Fruit fly (Drosophila melanogaster) whole organism, wandering third instar larva: ENCODE data around the gene scny.

ENCODE experiments used
- Abd-B ChIP-seq: fragments of >200 bp; optimal IDR thresholded peaks from 2 replicates; lab custom pipeline; 2017; ENCODE audit warnings: missing biosample characterization, missing genetic modification characterization
- CG32264 ChIP-seq: fragments of 200-800 bp; sonication (Bioruptor generic); optimal IDR thresholded peaks from 2 replicates; lab custom pipeline; 2016; ENCODE audit warnings: missing biosample characterization, missing genetic modification characterization
- CG9705 ChIP-seq: fragments of 200-800 bp; sonication (Bioruptor generic); optimal IDR thresholded peaks from 2 replicates; lab custom pipeline; 2018; ENCODE audit warnings: missing biosample characterization, mild to moderate bottlenecking, missing genetic modification characterization
- CrebA ChIP-seq: fragments of 200-800 bp; sonication (Bioruptor generic); optimal IDR thresholded peaks from 2 replicates; lab custom pipeline; 2016; ENCODE audit warnings: missing biosample characterization, mild to moderate bottlenecking, missing genetic modification characterization, borderline replicate concordance
- Dfd ChIP-seq: fragments of >200 bp; optimal IDR thresholded peaks from 2 replicates; lab custom pipeline; 2017; ENCODE audit warnings: missing biosample characterization, missing genetic modification characterization
- Dif ChIP-seq: fragments of 200-275, 200-300 bp; sonication (Bioruptor generic); optimal IDR thresholded peaks from 2 replicates; lab custom pipeline; 2018; ENCODE audit warnings: missing biosample characterization, missing genetic modification characterization; ENCODE audit not compliant: partially characterized antibody
- GATAd ChIP-seq: sonication (Bioruptor generic); optimal IDR thresholded peaks from 2 replicates; lab custom pipeline; 2016; ENCODE audit warnings: missing biosample characterization, missing genetic modification characterization
- HLH106 ChIP-seq: fragments of 200-800 bp; optimal IDR thresholded peaks from 3 replicates; lab custom pipeline; 2019; ENCODE audit warnings: missing biosample characterization, mild to moderate bottlenecking, missing genetic modification characterization, moderate library complexity
- Hnf4 ChIP-seq: fragments of 200-800 bp; sonication (Bioruptor generic); optimal IDR thresholded peaks from 2 replicates; lab custom pipeline; 2016; ENCODE audit warnings: missing biosample characterization, mild to moderate bottlenecking, missing genetic modification characterization
- Hr78 ChIP-seq: fragments of >200 bp; optimal IDR thresholded peaks from 2 replicates; lab custom pipeline; 2017; ENCODE audit warnings: missing biosample characterization, missing genetic modification characterization
- Hr83 ChIP-seq: fragments of 200-300 bp; sonication (Bioruptor generic); optimal IDR thresholded peaks from 2 replicates; lab custom pipeline; 2016; ENCODE audit warnings: missing biosample characterization, mild to moderate bottlenecking, missing genetic modification characterization, moderate library complexity; ENCODE audit not compliant: poor library complexity, severe bottlenecking
- Jra ChIP-seq: sonication (Bioruptor generic); optimal IDR thresholded peaks from 2 replicates; lab custom pipeline; 2016; ENCODE audit warnings: missing biosample characterization, missing genetic modification characterization
- Mio ChIP-seq: sonication (Bioruptor generic); optimal IDR thresholded peaks from 2 replicates; lab custom pipeline; 2016; ENCODE audit warnings: missing biosample characterization, missing genetic modification characterization
- N ChIP-seq: fragments of >200 bp; optimal IDR thresholded peaks from 2 replicates; lab custom pipeline; 2018; ENCODE audit warnings: missing biosample characterization, missing external identifiers, missing genetic modification characterization
- OdsH ChIP-seq: fragments of 200-800 bp; sonication (Bioruptor generic); optimal IDR thresholded peaks from 2 replicates; lab custom pipeline; 2016; ENCODE audit warnings: missing biosample characterization, mild to moderate bottlenecking, missing genetic modification characterization
- Rel ChIP-seq, 2 experiments: fragments of 200-800 bp; sonication (Bioruptor generic) in 1 of 2; optimal IDR thresholded peaks; 2 replicates in 1 of 2; 3 replicates in 1 of 2; lab custom pipeline; 2016 to 2019; ENCODE audit warnings: mild to moderate bottlenecking in 2 of 2, missing biosample characterization in 2 of 2, missing genetic modification characterization in 2 of 2, moderate library complexity in 1 of 2
- Sp1 ChIP-seq: fragments of 200-800 bp; sonication (Bioruptor generic); optimal IDR thresholded peaks from 3 replicates; lab custom pipeline; 2019; ENCODE audit warnings: missing biosample characterization, mild to moderate bottlenecking, missing genetic modification characterization, moderate library complexity
- Vsx2 ChIP-seq: fragments of 200-300, 225-300 bp; sonication (Bioruptor generic); optimal IDR thresholded peaks from 2 replicates; lab custom pipeline; 2018; ENCODE audit warnings: missing biosample characterization, missing genetic modification characterization; ENCODE audit not compliant: partially characterized antibody
- br ChIP-seq: fragments of 200-800 bp; sonication (Bioruptor generic); optimal IDR thresholded peaks from 2 replicates; lab custom pipeline; 2016; ENCODE audit warnings: missing biosample characterization, missing genetic modification characterization
- brk ChIP-seq: fragments of 200-800 bp; sonication (Bioruptor generic); optimal IDR thresholded peaks from 2 replicates; lab custom pipeline; 2016; ENCODE audit warnings: missing biosample characterization, mild to moderate bottlenecking, missing genetic modification characterization
- dl ChIP-seq, 2 experiments: fragments of 175-275, 200-275 bp in 1 of 2; fragments of 200-275 bp in 1 of 2; sonication (Bioruptor generic); optimal IDR thresholded peaks; lab custom pipeline; 2018; ENCODE audit warnings: mild to moderate bottlenecking in 2 of 2, missing biosample characterization in 2 of 2, missing genetic modification characterization in 2 of 2, moderate library complexity in 2 of 2; ENCODE audit not compliant: partially characterized antibody in 2 of 2, insufficient read depth in 1 of 2
- dmrt93B ChIP-seq: fragments of 200-800 bp; sonication (Bioruptor generic); optimal IDR thresholded peaks from 2 replicates; lab custom pipeline; 2018; ENCODE audit warnings: missing biosample characterization, mild to moderate bottlenecking, missing genetic modification characterization
- dsf ChIP-seq: sonication (Bioruptor generic); optimal IDR thresholded peaks from 2 replicates; lab custom pipeline; 2016; ENCODE audit warnings: missing biosample characterization, missing genetic modification characterization, borderline replicate concordance
- ey ChIP-seq: fragments of 200-800 bp; sonication (Bioruptor generic); optimal IDR thresholded peaks from 2 replicates; lab custom pipeline; 2016; ENCODE audit warnings: missing biosample characterization, missing genetic modification characterization
- foxo ChIP-seq, 2 experiments: fragments of 200-800 bp; sonication (Bioruptor generic); optimal IDR thresholded peaks; 2 replicates in 1 of 2; 3 replicates in 1 of 2; lab custom pipeline; 2016 to 2017; ENCODE audit warnings: missing biosample characterization in 2 of 2, missing genetic modification characterization in 2 of 2
- fru ChIP-seq: fragments of 200-800 bp; sonication (Bioruptor generic); optimal IDR thresholded peaks from 3 replicates; lab custom pipeline; 2016; ENCODE audit warnings: missing biosample characterization, mild to moderate bottlenecking, missing genetic modification characterization
- h ChIP-seq: fragments of 200-800 bp; sonication (Bioruptor generic); optimal IDR thresholded peaks from 3 replicates; lab custom pipeline; 2016; ENCODE audit warnings: missing biosample characterization, mild to moderate bottlenecking, missing genetic modification characterization
- jim ChIP-seq: fragments of 175-275, 200-325 bp; sonication (Bioruptor generic); optimal IDR thresholded peaks from 2 replicates; lab custom pipeline; 2016; ENCODE audit warnings: missing biosample characterization, mild to moderate bottlenecking, missing genetic modification characterization
- lola ChIP-seq: fragments of >200 bp; optimal IDR thresholded peaks from 2 replicates; lab custom pipeline; 2017; ENCODE audit warnings: missing biosample characterization, missing genetic modification characterization
- pan ChIP-seq: fragments of >200 bp; optimal IDR thresholded peaks from 2 replicates; lab custom pipeline; 2017
- psq ChIP-seq: fragments of 200-800 bp; sonication (Bioruptor generic); optimal IDR thresholded peaks from 3 replicates; lab custom pipeline; 2017; ENCODE audit warnings: missing biosample characterization, mild to moderate bottlenecking, missing genetic modification characterization, moderate library complexity
- rgr ChIP-seq: fragments of 200-800 bp; sonication (Bioruptor generic); optimal IDR thresholded peaks from 3 replicates; lab custom pipeline; 2016; ENCODE audit warnings: missing biosample characterization, mild to moderate bottlenecking, missing genetic modification characterization
- sage ChIP-seq: fragments of 200-800 bp; sonication (Bioruptor generic); optimal IDR thresholded peaks from 2 replicates; lab custom pipeline; 2016; ENCODE audit warnings: missing biosample characterization, mild to moderate bottlenecking, missing genetic modification characterization
- sv ChIP-seq: fragments of 200-800 bp; sonication (Bioruptor generic); optimal IDR thresholded peaks from 3 replicates; lab custom pipeline; 2016; ENCODE audit warnings: missing biosample characterization, missing genetic modification characterization
- tai ChIP-seq: sonication (Bioruptor generic); optimal IDR thresholded peaks from 2 replicates; lab custom pipeline; 2016; ENCODE audit warnings: missing biosample characterization, missing genetic modification characterization
- usp ChIP-seq: fragments of >200 bp; optimal IDR thresholded peaks from 2 replicates; lab custom pipeline; 2017; ENCODE audit warnings: missing biosample characterization, missing genetic modification characterization
- woc ChIP-seq: sonication (Bioruptor generic); optimal IDR thresholded peaks from 2 replicates; lab custom pipeline; 2016; ENCODE audit warnings: missing biosample characterization, mild to moderate bottlenecking, missing genetic modification characterization

Gene scny

DNA sequence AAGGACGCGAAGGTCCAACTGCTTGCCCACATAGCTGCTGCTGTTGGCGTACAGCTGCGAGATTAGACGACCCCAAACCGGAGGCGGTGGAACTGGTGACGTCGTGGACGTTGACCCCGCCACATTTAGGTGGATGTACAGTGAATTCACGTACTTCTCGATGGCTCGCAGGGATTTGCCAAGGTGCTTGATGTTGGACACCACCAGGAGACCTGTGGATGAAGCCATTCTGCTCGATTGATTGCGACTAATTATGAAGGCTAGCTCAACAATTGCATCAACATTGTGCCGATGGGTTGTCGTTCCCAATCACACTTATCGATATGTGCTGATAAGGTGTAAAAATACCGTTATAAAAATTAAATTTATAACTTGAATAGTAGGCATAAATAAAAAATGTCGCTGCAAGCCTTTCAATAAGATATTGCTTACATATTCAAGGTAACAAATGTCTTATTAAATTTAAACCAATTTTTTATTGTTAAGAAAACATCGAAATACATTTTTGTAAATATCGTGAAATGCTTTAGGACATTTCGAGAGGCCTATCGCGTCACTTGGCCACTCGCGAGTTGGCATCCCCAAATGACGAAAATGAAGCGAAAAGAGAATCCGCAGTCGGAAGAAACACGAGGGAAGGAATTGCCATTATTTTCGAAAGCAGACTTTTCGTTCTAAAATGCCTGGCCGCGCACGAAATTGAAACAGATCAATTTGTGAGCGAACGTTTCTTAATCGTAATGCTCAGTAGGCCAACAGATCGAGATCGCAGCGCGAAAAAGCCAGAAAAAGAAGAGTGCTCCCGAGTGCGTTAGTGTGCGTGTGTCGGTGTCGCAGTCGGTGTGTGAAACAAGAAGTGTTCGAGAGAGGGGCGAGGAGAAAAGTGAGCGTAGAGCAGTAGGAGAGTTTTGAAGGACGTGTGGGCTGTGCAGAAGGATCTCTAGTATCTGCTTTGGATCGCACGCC is at the start of gene scny, which contains the start of gene Ppat-Dpck:
Gene scny (plus strand): TSS at position 471 of the 966 bp plus-strand sequence.
Gene Ppat-Dpck (minus strand): TSS at position 263 of the 966 bp plus-strand sequence.
- peak; percentile 35 for TF ChIP-seq rgr (GFP tag; lab: Kevin White, UChicago)
- no peak for TF ChIP-seq br (GFP tag; lab: Kevin White, UChicago)
- TF ChIP-seq sage (GFP tag; lab: Kevin White, UChicago), result no peak
- no peak for TF ChIP-seq Hr78 (GFP tag; lab: Kevin White, UChicago)
- TF ChIP-seq dsf (GFP tag; lab: Kevin White, UChicago), result no peak
- TF ChIP-seq usp (GFP tag; lab: Kevin White, UChicago), result no peak
- TF ChIP-seq Hr83, result peak; percentile 18
- peak in 1 of 2 experiments; percentile 43 for TF ChIP-seq foxo (GFP tag; optimal IDR thresholded peaks at IDR 0.05; lab: Kevin White, UChicago)
- TF ChIP-seq Sp1, result peak; percentile 33
- no peak for TF ChIP-seq dmrt93B (GFP tag; lab: Kevin White, UChicago)
- TF ChIP-seq woc (GFP tag; lab: Kevin White, UChicago), result no peak
- no peak for TF ChIP-seq sv (GFP tag; lab: Kevin White, UChicago)
- TF ChIP-seq dl (GFP tag; optimal IDR thresholded peaks at IDR 0.05; lab: Kevin White, UChicago; ENCODE audit: insufficient read depth in 1 of 2, partially characterized antibody in 2 of 2), result no peak
- TF ChIP-seq HLH106 (tag; lab: Kevin White, UChicago), result peak; percentile 13
- TF ChIP-seq lola (GFP tag; lab: Kevin White, UChicago), result no peak
- peak; percentile 49 for TF ChIP-seq N (GFP tag; lab: Kevin White, UChicago)
- no peak for TF ChIP-seq Vsx2 (GFP tag; lab: Kevin White, UChicago)
- peak; percentile 1 for TF ChIP-seq OdsH (GFP tag; lab: Kevin White, UChicago)
- TF ChIP-seq h (GFP tag; lab: Kevin White, UChicago), result peak; percentile 57
- TF ChIP-seq CrebA (GFP tag; lab: Kevin White, UChicago), result no peak
- no peak for TF ChIP-seq GATAd (GFP tag; lab: Kevin White, UChicago)
- TF ChIP-seq Jra (GFP tag; lab: Kevin White, UChicago), result peak; percentile 76
- TF ChIP-seq jim, result no peak
- no peak for TF ChIP-seq Hnf4 (GFP tag; lab: Kevin White, UChicago)
- TF ChIP-seq Mio (GFP tag; lab: Kevin White, UChicago), result no peak
- TF ChIP-seq fru, result no peak
- TF ChIP-seq CG32264 (GFP tag; lab: Kevin White, UChicago), result no peak
- no peak for TF ChIP-seq brk (GFP tag; lab: Kevin White, UChicago)
- no peak for TF ChIP-seq tai (GFP tag; lab: Kevin White, UChicago)
- TF ChIP-seq Rel (GFP tag; optimal IDR thresholded peaks at IDR 0.05; lab: Kevin White, UChicago), result no peak
- TF ChIP-seq Rel (tag; optimal IDR thresholded peaks at IDR 0.05; lab: Kevin White, UChicago), result peak; percentile 21
- TF ChIP-seq ey (GFP tag; lab: Kevin White, UChicago), result no peak
- TF ChIP-seq Dif (GFP tag; lab: Kevin White, UChicago), result no peak
- peak; percentile 99 for TF ChIP-seq psq
- no peak for TF ChIP-seq Abd-B (GFP tag; lab: Kevin White, UChicago)

DNA sequence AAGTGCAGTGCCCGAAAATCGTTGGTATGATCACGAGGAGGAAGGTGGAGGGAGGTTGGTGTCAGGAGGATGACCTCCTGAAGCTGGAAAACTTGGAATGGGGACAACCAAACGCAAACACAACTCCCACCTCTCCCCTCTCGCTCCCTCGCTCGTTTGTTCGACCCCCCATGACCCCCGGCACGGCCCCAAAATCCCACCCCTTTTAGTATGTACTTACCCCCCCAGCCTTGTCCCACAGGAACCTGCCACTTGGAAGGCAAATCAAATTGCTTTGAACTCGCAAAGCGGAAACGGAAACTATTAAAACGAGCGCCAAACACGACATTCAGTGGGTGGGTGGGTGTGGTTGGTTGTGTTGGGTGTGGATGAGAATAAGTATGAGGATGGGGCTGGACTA is 37.2 kb upstream of the scny start:
- TF ChIP-seq fru (no peak), Hr83 (no peak), lola (GFP tag; lab: Kevin White, UChicago) (no peak), sage (GFP tag; lab: Kevin White, UChicago) (no peak), rgr (GFP tag; lab: Kevin White, UChicago) (no peak), tai (GFP tag; lab: Kevin White, UChicago) (no peak), Jra (GFP tag; lab: Kevin White, UChicago) (no peak), psq (no peak), N (GFP tag; lab: Kevin White, UChicago) (no peak), usp (GFP tag; lab: Kevin White, UChicago) (no peak), ey (GFP tag; lab: Kevin White, UChicago) (no peak), Dfd (GFP tag; lab: Kevin White, UChicago) (no peak), dsf (GFP tag; lab: Kevin White, UChicago) (no peak), GATAd (GFP tag; lab: Kevin White, UChicago) (no peak), CrebA (GFP tag; lab: Kevin White, UChicago) (no peak), foxo (GFP tag; optimal IDR thresholded peaks at IDR 0.05; lab: Kevin White, UChicago) (no peak), CG9705 (GFP tag; lab: Kevin White, UChicago) (no peak), dl (GFP tag; optimal IDR thresholded peaks at IDR 0.05; lab: Kevin White, UChicago; ENCODE audit: insufficient read depth in 1 of 2, partially characterized antibody in 2 of 2) (no peak), pan (lab: Kevin White, UChicago) (no peak), Mio (GFP tag; lab: Kevin White, UChicago) (no peak)
